Worm (Caenorhabditis elegans) whole organism, L4/young adult: ENCODE measurements around the gene ndx-6.
A peak's percentile ranks its signal among the peaks of the same experiment; 100 is the strongest.

ENCODE experiments used
- W03F9.2 ChIP-seq: fragments of 150-350 bp; optimal IDR thresholded peaks from 2 replicates; lab custom pipeline; 2014; ENCODE audit warnings: missing biosample characterization, missing genetic modification characterization
- dao-5 ChIP-seq: sonication (generic microtip); optimal IDR thresholded peaks from 2 replicates; lab custom pipeline; 2016; ENCODE audit warnings: missing genotype, missing genetic modification characterization, moderate library complexity, missing compliant biosample characterization
- him-1 ChIP-seq: sonication (generic microtip); optimal IDR thresholded peaks from 2 replicates; lab custom pipeline; 2016; ENCODE audit warnings: missing genotype, missing genetic modification reagents, missing genetic modification characterization, missing compliant biosample characterization

The ndx-6 gene

ce11 chrII:5340672-5341568, 48.8 kb downstream of the ndx-6 start:
- TF ChIP-seq W03F9.2 (tag; lab: Kevin White, UChicago) (no peak), him-1 (tag; lab: Kevin White, UChicago) (peak; percentile 60)

ce11 chrII:5339547-5339946, 50.1 kb downstream of the ndx-6 start:
- no peak for TF ChIP-seq W03F9.2 (tag; lab: Kevin White, UChicago)
- no peak for TF ChIP-seq dao-5 (tag; lab: Kevin White, UChicago)
- TF ChIP-seq him-1 (tag; lab: Kevin White, UChicago), result no peak
